Fruit fly (Drosophila melanogaster) whole organism, embryonic: ENCODE results near the gene CG15422.
A peak's percentile ranks its signal among the peaks of the same experiment; 100 is the strongest.

Experiments
- B-H1 ChIP-seq: fragments of 200-800 bp; sonication (Bioruptor generic); IDR thresholded peaks from 3 replicates; pipeline ENCODE4 v1.3.6; 2022; ENCODE audit warnings: missing biosample characterization, missing genetic modification characterization
- Bdp1 ChIP-seq: fragments of 200-800 bp; sonication (Bioruptor generic); optimal IDR thresholded peaks from 3 replicates; lab custom pipeline; 2016; ENCODE audit warnings: missing biosample characterization, missing genetic modification characterization
- BtbVII ChIP-seq: fragments of 200-800 bp; sonication (Bioruptor generic); optimal IDR thresholded peaks from 3 replicates; lab custom pipeline; 2017; ENCODE audit warnings: missing biosample characterization, mild to moderate bottlenecking, missing genetic modification characterization
- CG10321 ChIP-seq: fragments of 200-800 bp; sonication (Bioruptor generic); IDR thresholded peaks from 2 replicates; pipeline ENCODE4 v1.3.6; 2022; ENCODE audit warnings: missing biosample characterization, missing genetic modification characterization
- CG10543 ChIP-seq: fragments of 200-800 bp; sonication (Bioruptor generic); optimal IDR thresholded peaks from 3 replicates; lab custom pipeline; 2017; ENCODE audit warnings: missing biosample characterization, mild to moderate bottlenecking, missing genetic modification characterization, moderate library complexity
- CG10959 ChIP-seq: fragments of 200-800 bp; sonication (Bioruptor generic); IDR thresholded peaks from 2 replicates; pipeline ENCODE4 v1.3.6; 2022; ENCODE audit warnings: missing biosample characterization, missing genetic modification characterization
- CG10979 ChIP-seq: fragments of 200-800 bp; sonication (Bioruptor generic); optimal IDR thresholded peaks from 2 replicates; lab custom pipeline; 2018; ENCODE audit warnings: missing biosample characterization, mild to moderate bottlenecking, missing genetic modification characterization, moderate library complexity
- CG12155 ChIP-seq: fragments of 200-800 bp; sonication (Bioruptor generic); optimal IDR thresholded peaks from 3 replicates; lab custom pipeline; 2016; ENCODE audit warnings: missing biosample characterization, missing genetic modification characterization
- CG13775 ChIP-seq: fragments of 200-800 bp; sonication (Bioruptor generic); optimal IDR thresholded peaks from 3 replicates; lab custom pipeline; 2017; ENCODE audit warnings: missing biosample characterization, mild to moderate bottlenecking, missing genetic modification characterization
- CG15269 ChIP-seq: fragments of 200-800 bp; sonication (Bioruptor generic); optimal IDR thresholded peaks from 2 replicates; lab custom pipeline; 2018; ENCODE audit warnings: missing biosample characterization, mild to moderate bottlenecking, missing genetic modification characterization, moderate library complexity
- CG15479 ChIP-seq: fragments of 200-800 bp; sonication (Bioruptor generic); optimal IDR thresholded peaks from 3 replicates; lab custom pipeline; 2019; ENCODE audit warnings: missing biosample characterization, mild to moderate bottlenecking, missing genetic modification characterization, moderate library complexity
- CG16813 ChIP-seq: fragments of 200-800 bp; sonication (Bioruptor generic); IDR thresholded peaks from 3 replicates; pipeline ENCODE4 v1.3.6; 2022; ENCODE audit warnings: missing biosample characterization, missing genetic modification characterization; ENCODE audit not compliant: partially characterized antibody
- CG2116 ChIP-seq: fragments of 200-800 bp; sonication (Bioruptor generic); optimal IDR thresholded peaks from 3 replicates; lab custom pipeline; 2018; ENCODE audit warnings: missing biosample characterization, mild to moderate bottlenecking, missing genetic modification characterization
- CG2120 ChIP-seq: fragments of 200-800 bp; sonication (Bioruptor generic); optimal IDR thresholded peaks from 3 replicates; lab custom pipeline; 2016; ENCODE audit warnings: missing biosample characterization, missing genetic modification characterization
- CG2202 ChIP-seq: fragments of 200-800 bp; sonication (Bioruptor generic); optimal IDR thresholded peaks from 2 replicates; lab custom pipeline; 2018; ENCODE audit warnings: missing biosample characterization, mild to moderate bottlenecking, missing genetic modification characterization
- CG31441 ChIP-seq: fragments of 200-800 bp; sonication (Bioruptor generic); IDR thresholded peaks from 2 replicates; pipeline ENCODE4 v1.3.6; 2022; ENCODE audit warnings: missing biosample characterization, missing genetic modification characterization
- CG32767 ChIP-seq: fragments of 200-800 bp; sonication (Bioruptor generic); IDR thresholded peaks from 2 replicates; pipeline ENCODE4 v1.3.6; 2022; ENCODE audit warnings: missing biosample characterization, missing genetic modification characterization
- CG42726 ChIP-seq: fragments of 200-800 bp; sonication (Bioruptor generic); IDR thresholded peaks from 2 replicates; pipeline ENCODE4 v1.3.6; 2022; ENCODE audit warnings: missing biosample characterization, missing genetic modification characterization; ENCODE audit not compliant: partially characterized antibody
- CG4282 ChIP-seq: fragments of 200-800 bp; sonication (Bioruptor generic); optimal IDR thresholded peaks from 2 replicates; lab custom pipeline; 2016; ENCODE audit warnings: missing biosample characterization, missing genetic modification characterization
- CG6272 ChIP-seq: fragments of 200-800 bp; sonication (Bioruptor generic); IDR thresholded peaks from 2 replicates; pipeline ENCODE4 v1.3.6; 2022; ENCODE audit warnings: missing biosample characterization, missing genetic modification characterization
- CG6689 ChIP-seq: fragments of 200-800 bp; sonication (Bioruptor generic); IDR thresholded peaks from 2 replicates; pipeline ENCODE4 v1.3.6; 2022; ENCODE audit warnings: missing biosample characterization, missing genetic modification characterization
- CG8359 ChIP-seq: fragments of 200-800 bp; sonication (Bioruptor generic); optimal IDR thresholded peaks from 2 replicates; lab custom pipeline; 2017; ENCODE audit warnings: missing biosample characterization, mild to moderate bottlenecking, missing genetic modification characterization, borderline replicate concordance
- Dbx ChIP-seq: fragments of 200-800 bp; sonication (Bioruptor generic); IDR thresholded peaks from 3 replicates; pipeline ENCODE4 v1.3.6; 2022; ENCODE audit warnings: missing biosample characterization, missing genetic modification characterization
- Dref ChIP-seq: fragments of 200-800 bp; sonication (Bioruptor generic); IDR thresholded peaks from 2 replicates; pipeline ENCODE4 v1.3.6; 2022; ENCODE audit warnings: missing biosample characterization, missing genetic modification characterization
- HLH3B ChIP-seq: fragments of 200-800 bp; sonication (Bioruptor generic); IDR thresholded peaks from 2 replicates; pipeline ENCODE4 v1.3.6; 2022; ENCODE audit warnings: missing biosample characterization, missing genetic modification characterization
- Mrtf ChIP-seq: fragments of 200-800 bp; sonication (Bioruptor generic); IDR thresholded peaks from 3 replicates; pipeline ENCODE4 v1.3.6; 2022; ENCODE audit warnings: missing biosample characterization, missing genetic modification characterization
- Six4 ChIP-seq: fragments of 200-800 bp; sonication (Bioruptor generic); optimal IDR thresholded peaks from 2 replicates; lab custom pipeline; 2016; ENCODE audit warnings: missing biosample characterization, missing genetic modification characterization
- Taf1 ChIP-seq: fragments of 200-800 bp; sonication (Bioruptor generic); IDR thresholded peaks from 2 replicates; pipeline ENCODE4 v1.3.6; 2022; ENCODE audit warnings: missing biosample characterization, missing genetic modification characterization
- bowl ChIP-seq: fragments of 200-800 bp; sonication (Bioruptor generic); IDR thresholded peaks from 2 replicates; pipeline ENCODE4 v1.3.6; 2022; ENCODE audit warnings: missing biosample characterization, missing genetic modification characterization
- bsh ChIP-seq, 2 experiments: fragments of 200-800 bp; sonication (Bioruptor generic); optimal IDR thresholded peaks; 2 replicates each; lab custom pipeline; 2017 to 2018; ENCODE audit warnings: mild to moderate bottlenecking in 2 of 2, missing biosample characterization in 2 of 2, missing genetic modification characterization in 2 of 2, moderate library complexity in 1 of 2
- chm ChIP-seq: fragments of 200-800 bp; sonication (Bioruptor generic); IDR thresholded peaks from 2 replicates; pipeline ENCODE4 v1.3.6; 2022; ENCODE audit warnings: missing biosample characterization, missing genetic modification characterization
- dysf ChIP-seq: fragments of 200-800 bp; sonication (Bioruptor generic); IDR thresholded peaks from 3 replicates; pipeline ENCODE4 v1.3.6; 2022; ENCODE audit warnings: missing biosample characterization, missing genetic modification characterization
- fd3F ChIP-seq: fragments of 200-800 bp; sonication (Bioruptor generic); optimal IDR thresholded peaks from 2 replicates; lab custom pipeline; 2018; ENCODE audit warnings: missing biosample characterization, mild to moderate bottlenecking, missing genetic modification characterization, moderate library complexity
- grn ChIP-seq: fragments of 200-800 bp; sonication (Bioruptor generic); optimal IDR thresholded peaks from 3 replicates; lab custom pipeline; 2017; ENCODE audit warnings: missing biosample characterization, missing genetic modification characterization
- gt ChIP-seq: fragments of 200-800 bp; sonication (Bioruptor generic); IDR thresholded peaks from 2 replicates; pipeline ENCODE4 v1.3.6; 2022; ENCODE audit warnings: missing biosample characterization, missing genetic modification characterization
- hb ChIP-seq: fragments of 200-800 bp; sonication (Bioruptor generic); IDR thresholded peaks from 3 replicates; pipeline ENCODE4 v1.3.6; 2022; ENCODE audit warnings: missing biosample characterization, missing genetic modification characterization; ENCODE audit not compliant: partially characterized antibody
- hbn ChIP-seq: fragments of 200-800 bp; sonication (Bioruptor generic); IDR thresholded peaks from 2 replicates; pipeline ENCODE4 v1.3.6; 2022; ENCODE audit warnings: missing biosample characterization, missing genetic modification characterization; ENCODE audit not compliant: partially characterized antibody
- inv ChIP-seq: fragments of 200-800 bp; sonication (Bioruptor generic); IDR thresholded peaks from 2 replicates; pipeline ENCODE4 v1.3.6; 2022; ENCODE audit warnings: missing biosample characterization, missing genetic modification characterization; ENCODE audit not compliant: partially characterized antibody
- ken ChIP-seq: fragments of 200-800 bp; sonication (Bioruptor generic); IDR thresholded peaks from 3 replicates; pipeline ENCODE4 v1.3.6; 2022; ENCODE audit warnings: missing biosample characterization, missing genetic modification characterization
- kni ChIP-seq: fragments of 200-800 bp; sonication (Bioruptor generic); optimal IDR thresholded peaks from 3 replicates; lab custom pipeline; 2017; ENCODE audit warnings: mild to moderate bottlenecking, missing biosample characterization, missing genetic modification reagents, missing genetic modification characterization
- lab ChIP-seq: fragments of 200-800 bp; sonication (Bioruptor generic); optimal IDR thresholded peaks from 3 replicates; lab custom pipeline; 2017; ENCODE audit warnings: missing biosample characterization, missing genetic modification characterization, mild to moderate bottlenecking, moderate library complexity, missing genetic modification reagents
- pan ChIP-seq, 4 experiments: fragments of >200 bp in 3 of 4; fragments of 200-800 bp in 1 of 4; sonication (Bioruptor generic) in 1 of 4; optimal IDR thresholded peaks in 3 of 4; IDR thresholded peaks in 1 of 4; 2 replicates each; pipeline versions ENCODE4 v1.3.6 to Lab custom; 2017 to 2022; ENCODE audit warnings: missing biosample characterization in 2 of 4, missing genetic modification characterization in 2 of 4, mixed read lengths in 1 of 4
- peb ChIP-seq: fragments of 200-800 bp; sonication (Bioruptor generic); IDR thresholded peaks from 2 replicates; pipeline ENCODE4 v1.3.6; 2022; ENCODE audit warnings: missing biosample characterization, missing genetic modification characterization
- pros ChIP-seq: fragments of 200-800 bp; sonication (Bioruptor generic); optimal IDR thresholded peaks from 3 replicates; lab custom pipeline; 2019; ENCODE audit warnings: missing biosample characterization, mild to moderate bottlenecking, missing genetic modification characterization, moderate library complexity
- sens ChIP-seq: fragments of 200-800 bp; sonication (Bioruptor generic); peaks from one replicate; lab custom pipeline; 2016; ENCODE audit warnings: missing biosample characterization, missing genetic modification characterization
- so ChIP-seq: fragments of 200-800 bp; sonication (Bioruptor generic); IDR thresholded peaks from 3 replicates; pipeline ENCODE4 v1.3.6; 2022; ENCODE audit warnings: missing biosample characterization, missing genetic modification characterization
- tll ChIP-seq, 2 experiments: fragments of 200-800 bp in 1 of 2; fragments of >200 bp in 1 of 2; sonication (Bioruptor generic) in 1 of 2; optimal IDR thresholded peaks; 2 replicates each; lab custom pipeline; 2017 to 2019; ENCODE audit warnings: missing biosample characterization in 2 of 2, missing genetic modification characterization in 2 of 2, mild to moderate bottlenecking in 1 of 2, moderate library complexity in 1 of 2
- vnd ChIP-seq: fragments of 200-800 bp; sonication (Bioruptor generic); IDR thresholded peaks from 3 replicates; pipeline ENCODE4 v1.3.6; 2022; ENCODE audit warnings: missing biosample characterization, missing genetic modification characterization; ENCODE audit not compliant: partially characterized antibody
- zfh1 ChIP-seq: fragments of 200-800 bp; sonication (Bioruptor generic); IDR thresholded peaks from 3 replicates; pipeline ENCODE4 v1.3.6; 2022; ENCODE audit warnings: missing biosample characterization, missing genetic modification characterization

Gene CG15422

dm6 chr2L:4021608-4022342 is 17.0 kb downstream of the CG15422 start (continued):
- TF ChIP-seq CG10543 (no peak), lab (GFP tag; lab: Kevin White, UChicago) (no peak), CG16813 (no peak), kni (peak; percentile 14), Six4 (GFP tag; lab: Kevin White, UChicago) (no peak), bsh (GFP tag; optimal IDR thresholded peaks at IDR 0.05; lab: Kevin White, UChicago) (peak in 1 of 2 experiments; percentile 25), Dbx (GFP tag; lab: Robert Waterston, UW) (no peak), BtbVII (GFP tag; lab: Kevin White, UChicago) (no peak), CG10959 (GFP tag; lab: Robert Waterston, UW) (0 out of 2 replicates have a peak, but pooled peaks have one; percentile 10), dysf (GFP tag; lab: Robert Waterston, UW) (no peak), Taf1 (no peak), HLH3B (GFP tag; lab: Robert Waterston, UW) (no peak), CG10321 (peak; percentile 72), gt (GFP tag; lab: Robert Waterston, UW) (no peak; the same call in 1 of the 2 replicates), sens (GFP tag; lab: Kevin White, UChicago) (peak; percentile 89), CG12155 (GFP tag; lab: Kevin White, UChicago) (no peak), CG31441 (no peak), tll (GFP tag; optimal IDR thresholded peaks at IDR 0.05; lab: Kevin White, UChicago) (peak in 1 of 2 experiments; percentile 49), Dref (GFP tag; lab: Robert Waterston, UW) (no peak), chm (GFP tag; lab: Robert Waterston, UW) (0 out of 2 replicates have a peak, but pooled peaks have one; percentile 31), CG10979 (peak; percentile 21), CG2120 (GFP tag; lab: Kevin White, UChicago) (no peak), pros (GFP tag; lab: Kevin White, UChicago) (peak; percentile 28), ken (GFP tag; lab: Robert Waterston, UW) (no peak), CG42726 (GFP tag; lab: Robert Waterston, UW) (no peak), hbn (GFP tag; lab: Robert Waterston, UW) (no peak), B-H1 (no peak), pan (optimal IDR thresholded peaks at IDR 0.05; lab: Kevin White, UChicago) (no peak), pan (GFP tag; optimal IDR thresholded peaks at IDR 0.05 in 1 of 2, IDR thresholded peaks at IDR 0.05 in 1 of 2) (no peak), Bdp1 (no peak), CG15479 (GFP tag; lab: Kevin White, UChicago) (no peak), bowl (GFP tag; lab: Robert Waterston, UW) (no peak), fd3F (GFP tag; lab: Kevin White, UChicago) (no peak), inv (GFP tag; lab: Robert Waterston, UW) (no peak), CG13775 (GFP tag; lab: Kevin White, UChicago) (no peak), CG8359 (GFP tag; lab: Kevin White, UChicago) (no peak), zfh1 (no peak), CG2116 (GFP tag; lab: Kevin White, UChicago) (no peak), CG15269 (tag; lab: Kevin White, UChicago) (no peak), vnd (GFP tag; lab: Robert Waterston, UW) (no peak), so (no peak), grn (GFP tag; lab: Kevin White, UChicago) (no peak), CG6689 (GFP tag; lab: Robert Waterston, UW) (peak; percentile 19; the same call in 1 of the 2 replicates), CG4282 (GFP tag; lab: Kevin White, UChicago) (no peak), Mrtf (GFP tag; lab: Robert Waterston, UW) (no peak), CG32767 (GFP tag; lab: Robert Waterston, UW) (no peak), peb (GFP tag; lab: Robert Waterston, UW) (no peak), hb (no peak), CG2202 (tag; lab: Kevin White, UChicago) (no peak), CG6272 (GFP tag; lab: Robert Waterston, UW) (no peak)
